Worm (Caenorhabditis elegans): ENCODE measurements around the gene gcy-29.

Gene gcy-29

ce11 chrII:14496809-14497208, 51.8 kb downstream of the gcy-29 start (continued):
- peak; percentile 83 for TF ChIP-seq lsy-12 (tag; optimal IDR thresholded peaks at IDR 0.05)
- TF ChIP-seq ztf-11 (tag; optimal IDR thresholded peaks at IDR 0.05), result peak; percentile 34
- TF ChIP-seq ceh-82 (tag; optimal IDR thresholded peaks at IDR 0.05), result no peak
- TF ChIP-seq sea-2 (GFP tag; optimal IDR thresholded peaks at IDR 0.05), result no peak
- TF ChIP-seq snpc-4 (tag; optimal IDR thresholded peaks at IDR 0.05), result peak; percentile 84
- no peak for TF ChIP-seq nhr-237 (tag; optimal IDR thresholded peaks at IDR 0.05)
- TF ChIP-seq pha-4 (tag; optimal IDR thresholded peaks at IDR 0.05), result peak; percentile 87
- no peak for TF ChIP-seq mdl-1 (tag; optimal IDR thresholded peaks at IDR 0.05)
- no peak for TF ChIP-seq eor-1 (tag; optimal IDR thresholded peaks at IDR 0.05)
- no peak for TF ChIP-seq nhr-11 (tag; optimal IDR thresholded peaks at IDR 0.05)
- peak; percentile 90 for TF ChIP-seq nhr-43 (tag; optimal IDR thresholded peaks at IDR 0.05; ENCODE audit: poor library complexity, severe bottlenecking)
- no peak for TF ChIP-seq ztf-4 (tag; optimal IDR thresholded peaks at IDR 0.05)
- peak; percentile 88 for TF ChIP-seq nhr-25 (tag; optimal IDR thresholded peaks at IDR 0.05)
- no peak for TF ChIP-seq zag-1 (tag; optimal IDR thresholded peaks at IDR 0.05)
- TF ChIP-seq nhr-67 (tag; optimal IDR thresholded peaks at IDR 0.05), result no peak

- no peak for TF ChIP-seq elt-1 (tag; optimal IDR thresholded peaks at IDR 0.05)
- TF ChIP-seq elt-3 (tag; optimal IDR thresholded peaks at IDR 0.05), result no peak
- no peak for TF ChIP-seq nhr-25 (tag; optimal IDR thresholded peaks at IDR 0.05)
- peak; percentile 31 for TF ChIP-seq elt-2 (tag; optimal IDR thresholded peaks at IDR 0.05)
- no peak for TF ChIP-seq tbx-2 (tag; optimal IDR thresholded peaks at IDR 0.05)
- TF ChIP-seq nfya-1 (tag; optimal IDR thresholded peaks at IDR 0.05; ENCODE audit: insufficient read depth), result no peak
- TF ChIP-seq nhr-43 (tag; optimal IDR thresholded peaks at IDR 0.05; ENCODE audit: poor library complexity, severe bottlenecking), result peak; percentile 77
- no peak for TF ChIP-seq snpc-4 (tag; optimal IDR thresholded peaks at IDR 0.05)
- peak; percentile 79 for TF ChIP-seq pqm-1 (tag; optimal IDR thresholded peaks at IDR 0.05)
Observed at ce11 chrII:14495341-14495740, 53.2 kb downstream of the gcy-29 start.

- TF ChIP-seq nhr-12 (tag; optimal IDR thresholded peaks at IDR 0.05) (no peak), pqm-1 (tag; optimal IDR thresholded peaks at IDR 0.05) (peak; percentile 59), pha-4 (tag; optimal IDR thresholded peaks at IDR 0.05) (no peak), skn-1 (tag; optimal IDR thresholded peaks at IDR 0.05) (peak; percentile 53), elt-3 (tag; optimal IDR thresholded peaks at IDR 0.05) (peak in 1 of 3 experiments; percentile 17), elt-2 (tag; optimal IDR thresholded peaks at IDR 0.05) (peak; percentile 65)
Observed at ce11 chrII:14494464-14494863, 54.1 kb downstream of the gcy-29 start.

ce11 chrII:14494414-14494463, 54.4 kb downstream of the gcy-29 start, which contains the start of gene cysl-2:
cysl-2 (minus strand) TSS chrII:14494451.
- TF ChIP-seq elt-3 (tag; optimal IDR thresholded peaks at IDR 0.05) (no peak), nhr-76 (tag; optimal IDR thresholded peaks at IDR 0.05) (no peak), ceh-28 (tag; optimal IDR thresholded peaks at IDR 0.05) (no peak), R02D3.7 (tag; optimal IDR thresholded peaks at IDR 0.05) (no peak), nfya-1 (tag; optimal IDR thresholded peaks at IDR 0.05; ENCODE audit: insufficient read depth) (no peak), pha-4 (tag; optimal IDR thresholded peaks at IDR 0.05) (no peak), nhr-23 (tag; optimal IDR thresholded peaks at IDR 0.05) (no peak), ceh-9 (tag; optimal IDR thresholded peaks at IDR 0.05) (no peak), lin-15B (tag; optimal IDR thresholded peaks at IDR 0.05) (no peak), nhr-12 (tag; optimal IDR thresholded peaks at IDR 0.05) (no peak), nhr-77 (tag; optimal IDR thresholded peaks at IDR 0.05) (no peak), elt-2 (tag; optimal IDR thresholded peaks at IDR 0.05) (no peak), mdl-1 (tag; optimal IDR thresholded peaks at IDR 0.05) (no peak), skn-1 (tag; optimal IDR thresholded peaks at IDR 0.05) (no peak)

- TF ChIP-seq ama-1 (optimal IDR thresholded peaks at IDR 0.05), result peak; percentile 53
- no peak for TF ChIP-seq nhr-23 (tag; optimal IDR thresholded peaks at IDR 0.05)
Observed at ce11 chrII:14494014-14494413, 54.6 kb downstream of the gcy-29 start.

ce11 chrII:14492592-14493196, 55.9 kb downstream of the gcy-29 start:
- no peak for TF ChIP-seq fos-1 (tag; optimal IDR thresholded peaks at IDR 0.05)
- TF ChIP-seq ama-1 (optimal IDR thresholded peaks at IDR 0.05), result peak; percentile 85
- no peak for TF ChIP-seq fkh-2 (tag; optimal IDR thresholded peaks at IDR 0.05)

Measured in whole organism, L3 larva.